Fruit fly (Drosophila melanogaster): ENCODE results near the gene Cox10.

Gene Cox10

dm6 chr2L:10334854-10335277 is 3.6 kb downstream of the Cox10 start (continued):
- TF ChIP-seq fd3F (GFP tag; optimal IDR thresholded peaks at IDR 0.05) (peak; percentile 24), Antp (GFP tag; optimal IDR thresholded peaks at IDR 0.05) (peak; percentile 20), CG42726 (GFP tag; IDR thresholded peaks at IDR 0.05; ENCODE audit: partially characterized antibody) (peak; percentile 28; the same call in 1 of the 2 replicates), CG10267 (tag; optimal IDR thresholded peaks at IDR 0.05) (peak; percentile 44), CG4820 (GFP tag; optimal IDR thresholded peaks at IDR 0.05) (peak; percentile 2), CG7357 (GFP tag; IDR thresholded peaks at IDR 0.05) (no peak), mirr (GFP tag; optimal IDR thresholded peaks at IDR 0.05) (peak; percentile 99), CG1233 (GFP tag; optimal IDR thresholded peaks at IDR 0.05) (peak; percentile 74), CG8089 (GFP tag; optimal IDR thresholded peaks at IDR 0.05) (peak; percentile 55), Vsx1 (GFP tag; optimal IDR thresholded peaks at IDR 0.05) (peak; percentile 75), CG7928 (GFP tag; optimal IDR thresholded peaks at IDR 0.05) (no peak), Meics (GFP tag; optimal IDR thresholded peaks at IDR 0.05) (peak; percentile 66), ken (GFP tag; IDR thresholded peaks at IDR 0.05) (no peak), ftz-f1 (GFP tag; optimal IDR thresholded peaks at IDR 0.05) (peak; percentile 83), CG2712 (tag; optimal IDR thresholded peaks at IDR 0.05) (peak; percentile 56), CG14050 (GFP tag; IDR thresholded peaks at IDR 0.05) (no peak), ATbp (GFP tag; optimal IDR thresholded peaks at IDR 0.05) (peak; percentile 73), da (GFP tag; optimal IDR thresholded peaks at IDR 0.05) (no peak), CG5953 (GFP tag; IDR thresholded peaks at IDR 0.05) (0 out of 2 replicates have a peak, but pooled peaks have one; percentile 19), zfh2 (GFP tag; optimal IDR thresholded peaks at IDR 0.05) (peak; percentile 47), NK7.1 (GFP tag; optimal IDR thresholded peaks at IDR 0.05) (peak; percentile 34), exex (tag; optimal IDR thresholded peaks at IDR 0.05) (peak; percentile 97), Ravus (GFP tag; IDR thresholded peaks at IDR 0.05) (no peak), Jarid2 (GFP tag; optimal IDR thresholded peaks at IDR 0.05) (no peak), CG4730 (GFP tag; IDR thresholded peaks at IDR 0.05) (no peak), CG12071 (GFP tag; optimal IDR thresholded peaks at IDR 0.05) (no peak), CG16779 (GFP tag; IDR thresholded peaks at IDR 0.05) (no peak), gcm (GFP tag; optimal IDR thresholded peaks at IDR 0.05) (peak; percentile 34), fu2 (GFP tag; optimal IDR thresholded peaks at IDR 0.05) (peak; percentile 21), YL-1 (GFP tag; optimal IDR thresholded peaks at IDR 0.05) (peak; percentile 88), CHES-1-like (GFP tag; optimal IDR thresholded peaks at IDR 0.05) (peak; percentile 73), CG17359 (tag; optimal IDR thresholded peaks at IDR 0.05) (peak; percentile 59), Fer3 (tag; optimal IDR thresholded peaks at IDR 0.05) (peak; percentile 63), CG12942 (GFP tag; optimal IDR thresholded peaks at IDR 0.05) (peak; percentile 6), cato (GFP tag; optimal IDR thresholded peaks at IDR 0.05; ENCODE audit: borderline replicate concordance) (no peak), gce (GFP tag; IDR thresholded peaks at IDR 0.05) (no peak), jumu (GFP tag; optimal IDR thresholded peaks at IDR 0.05) (peak; percentile 54), nom (GFP tag; optimal IDR thresholded peaks at IDR 0.05) (peak; percentile 54), eve (GFP tag; optimal IDR thresholded peaks at IDR 0.05) (peak in 1 of 2 experiments; percentile 95), abd-A (tag; optimal IDR thresholded peaks at IDR 0.05) (peak; percentile 99), CG13424 (tag; optimal IDR thresholded peaks at IDR 0.05) (peak; percentile 56), sqz (GFP tag; optimal IDR thresholded peaks at IDR 0.05) (peak; percentile 76), CG6689 (GFP tag; IDR thresholded peaks at IDR 0.05) (peak; percentile 32; the same call in 1 of the 2 replicates), CTCF (GFP tag; optimal IDR thresholded peaks at IDR 0.05) (peak; percentile 26), CG4404 (GFP tag; IDR thresholded peaks at IDR 0.05) (no peak), pzg (GFP tag; optimal IDR thresholded peaks at IDR 0.05) (peak; percentile 58), Adf1 (GFP tag; IDR thresholded peaks at IDR 0.05) (peak; percentile 16; the same call in 1 of the 2 replicates), CrebB (tag; optimal IDR thresholded peaks at IDR 0.05) (peak; percentile 89), Dll (GFP tag; IDR thresholded peaks at IDR 0.05; ENCODE audit: partially characterized antibody) (peak; percentile 63), CG6791 (GFP tag; IDR thresholded peaks at IDR 0.05; ENCODE audit: partially characterized antibody) (no peak; the same call in 2 of the 3 replicates), caup (GFP tag; optimal IDR thresholded peaks at IDR 0.05; ENCODE audit: severe bottlenecking) (peak; percentile 77)

Measured in whole organism, embryonic.